Fruit fly (Drosophila melanogaster) whole organism, embryonic: ENCODE results near the gene Sidpn.

Source experiments
- B-H2 ChIP-seq: fragments of 200-800 bp; sonication (Bioruptor generic); optimal IDR thresholded peaks from 2 replicates; lab custom pipeline; 2018; ENCODE audit warnings: missing biosample characterization, mild to moderate bottlenecking, missing genetic modification characterization
- CG10959 ChIP-seq: fragments of 200-800 bp; sonication (Bioruptor generic); IDR thresholded peaks from 2 replicates; pipeline ENCODE4 v1.3.6; 2022; ENCODE audit warnings: missing biosample characterization, missing genetic modification characterization
- CG12236 ChIP-seq: fragments of 200-800 bp; sonication (Bioruptor generic); optimal IDR thresholded peaks from 2 replicates; lab custom pipeline; 2016; ENCODE audit warnings: missing biosample characterization, missing genetic modification characterization
- CG12659 ChIP-seq: fragments of 200-800 bp; sonication (Bioruptor generic); optimal IDR thresholded peaks from 3 replicates; lab custom pipeline; 2017; ENCODE audit warnings: mild to moderate bottlenecking, missing biosample characterization, missing genetic modification reagents, missing genetic modification characterization
- CG12769 ChIP-seq: fragments of 200-800 bp; sonication (Bioruptor generic); optimal IDR thresholded peaks from 2 replicates; lab custom pipeline; 2019; ENCODE audit warnings: missing biosample characterization, mild to moderate bottlenecking, missing genetic modification characterization, moderate library complexity
- CG13296 ChIP-seq: fragments of 200-800 bp; sonication (Bioruptor generic); optimal IDR thresholded peaks from 3 replicates; lab custom pipeline; 2018; ENCODE audit warnings: missing biosample characterization, mild to moderate bottlenecking, missing genetic modification characterization
- CG14050 ChIP-seq: fragments of 200-800 bp; sonication (Bioruptor generic); IDR thresholded peaks from 3 replicates; pipeline ENCODE4 v1.3.6; 2022; ENCODE audit warnings: missing biosample characterization, missing genetic modification characterization
- CG14710 ChIP-seq: fragments of 200-800 bp; sonication (Bioruptor generic); optimal IDR thresholded peaks from 3 replicates; lab custom pipeline; 2019; ENCODE audit warnings: missing biosample characterization, mild to moderate bottlenecking, missing genetic modification characterization, moderate library complexity
- CG15696 ChIP-seq: fragments of 200-800 bp; sonication (Bioruptor generic); optimal IDR thresholded peaks from 2 replicates; lab custom pipeline; 2019; ENCODE audit warnings: missing biosample characterization, mild to moderate bottlenecking, missing genetic modification characterization, moderate library complexity
- CG16815 ChIP-seq: fragments of 200-800 bp; sonication (Bioruptor generic); optimal IDR thresholded peaks from 3 replicates; lab custom pipeline; 2017; ENCODE audit warnings: missing biosample characterization, mild to moderate bottlenecking, missing genetic modification characterization
- CG17802 ChIP-seq: fragments of 200-800 bp; sonication (Bioruptor generic); optimal IDR thresholded peaks from 2 replicates; lab custom pipeline; 2018; ENCODE audit warnings: missing biosample characterization, mild to moderate bottlenecking, missing genetic modification characterization, moderate library complexity
- CG2678 ChIP-seq: fragments of 200-800 bp; sonication (Bioruptor generic); optimal IDR thresholded peaks from 3 replicates; lab custom pipeline; 2019; ENCODE audit warnings: missing biosample characterization, mild to moderate bottlenecking, missing genetic modification characterization, moderate library complexity
- CG3407 ChIP-seq: fragments of 200-800 bp; sonication (Bioruptor generic); optimal IDR thresholded peaks from 2 replicates; lab custom pipeline; 2018; ENCODE audit warnings: missing biosample characterization, mild to moderate bottlenecking, missing genetic modification characterization
- CG5245 ChIP-seq: fragments of 200-800 bp; sonication (Bioruptor generic); optimal IDR thresholded peaks from 3 replicates; lab custom pipeline; 2016; ENCODE audit warnings: missing biosample characterization, missing genetic modification characterization
- CG7271 ChIP-seq: fragments of 200-800 bp; sonication (Bioruptor generic); optimal IDR thresholded peaks from 2 replicates; lab custom pipeline; 2018; ENCODE audit warnings: missing biosample characterization, mild to moderate bottlenecking, missing genetic modification characterization, moderate library complexity
- CG8290 ChIP-seq, 3 experiments: fragments of 200-800 bp; sonication (Bioruptor generic); optimal IDR thresholded peaks; 2 replicates each; lab custom pipeline; 2016 to 2019; ENCODE audit warnings: missing biosample characterization in 3 of 3, missing genetic modification characterization in 3 of 3, mild to moderate bottlenecking in 2 of 3, moderate library complexity in 1 of 3
- CrebB ChIP-seq: fragments of 200-800 bp; sonication (Bioruptor generic); optimal IDR thresholded peaks from 3 replicates; lab custom pipeline; 2018; ENCODE audit warnings: missing biosample characterization, mild to moderate bottlenecking, missing genetic modification characterization
- Dll ChIP-seq: fragments of 200-800 bp; sonication (Bioruptor generic); IDR thresholded peaks from 4 replicates; pipeline ENCODE4 v1.3.6; 2022; ENCODE audit warnings: missing biosample characterization, missing genetic modification characterization; ENCODE audit not compliant: partially characterized antibody
- HHEX ChIP-seq: fragments of 200-800 bp; sonication (Bioruptor generic); optimal IDR thresholded peaks from 3 replicates; lab custom pipeline; 2017; ENCODE audit warnings: missing biosample characterization, mild to moderate bottlenecking, missing genetic modification characterization, missing genetic modification reagents
- HLH3B ChIP-seq: fragments of 200-800 bp; sonication (Bioruptor generic); IDR thresholded peaks from 2 replicates; pipeline ENCODE4 v1.3.6; 2022; ENCODE audit warnings: missing biosample characterization, missing genetic modification characterization
- Hand ChIP-seq: fragments of 200-800 bp; sonication (Bioruptor generic); optimal IDR thresholded peaks from 2 replicates; lab custom pipeline; 2017; ENCODE audit warnings: mild to moderate bottlenecking, missing biosample characterization, missing genetic modification reagents, missing genetic modification characterization
- Meics ChIP-seq: fragments of 200-800 bp; sonication (Bioruptor generic); optimal IDR thresholded peaks from 2 replicates; lab custom pipeline; 2017; ENCODE audit warnings: missing biosample characterization, mild to moderate bottlenecking, missing genetic modification characterization
- Oli ChIP-seq: fragments of 200-800 bp; sonication (Bioruptor generic); optimal IDR thresholded peaks from 2 replicates; lab custom pipeline; 2018; ENCODE audit warnings: missing biosample characterization, mild to moderate bottlenecking, missing genetic modification characterization, moderate library complexity
- Ravus ChIP-seq: fragments of 200-800 bp; sonication (Bioruptor generic); IDR thresholded peaks from 2 replicates; pipeline ENCODE4 v1.3.6; 2022; ENCODE audit warnings: missing biosample characterization, missing genetic modification characterization
- Six4 ChIP-seq: fragments of 200-800 bp; sonication (Bioruptor generic); optimal IDR thresholded peaks from 2 replicates; lab custom pipeline; 2016; ENCODE audit warnings: missing biosample characterization, missing genetic modification characterization
- Ssrp ChIP-seq: fragments of 200-800 bp; sonication (Bioruptor generic); optimal IDR thresholded peaks from 2 replicates; lab custom pipeline; 2018; ENCODE audit warnings: missing biosample characterization, mild to moderate bottlenecking, missing genetic modification characterization, moderate library complexity
- Trl ChIP-seq, 3 experiments: fragments of >200 bp in 2 of 3; fragments of 200-800 bp in 1 of 3; sonication (Bioruptor generic) in 1 of 3; optimal IDR thresholded peaks; 2 replicates in 1 of 3; 3 replicates in 2 of 3; lab custom pipeline; 2016 to 2017; ENCODE audit warnings: missing biosample characterization in 1 of 3, missing genetic modification characterization in 1 of 3
- Vsx1 ChIP-seq: fragments of 200-800 bp; sonication (Bioruptor generic); optimal IDR thresholded peaks from 2 replicates; lab custom pipeline; 2017; ENCODE audit warnings: missing biosample characterization, mild to moderate bottlenecking, missing genetic modification characterization, missing genetic modification reagents
- ase ChIP-seq: fragments of 200-800 bp; sonication (Bioruptor generic); IDR thresholded peaks from 3 replicates; pipeline ENCODE4 v1.3.6; 2022; ENCODE audit warnings: missing biosample characterization, missing genetic modification characterization
- bigmax ChIP-seq: fragments of 200-800 bp; sonication (Bioruptor generic); optimal IDR thresholded peaks from 2 replicates; lab custom pipeline; 2018; ENCODE audit warnings: missing biosample characterization, mild to moderate bottlenecking, missing genetic modification characterization
- bowl ChIP-seq: fragments of 200-800 bp; sonication (Bioruptor generic); IDR thresholded peaks from 2 replicates; pipeline ENCODE4 v1.3.6; 2022; ENCODE audit warnings: missing biosample characterization, missing genetic modification characterization
- dimm ChIP-seq: fragments of 200-800 bp; sonication (Bioruptor generic); IDR thresholded peaks from 2 replicates; pipeline ENCODE4 v1.3.6; 2022; ENCODE audit warnings: missing biosample characterization, missing genetic modification characterization
- ken ChIP-seq: fragments of 200-800 bp; sonication (Bioruptor generic); IDR thresholded peaks from 3 replicates; pipeline ENCODE4 v1.3.6; 2022; ENCODE audit warnings: missing biosample characterization, missing genetic modification characterization
- luna ChIP-seq: fragments of 200-800 bp; sonication (Bioruptor generic); optimal IDR thresholded peaks from 2 replicates; lab custom pipeline; 2016; ENCODE audit warnings: missing biosample characterization, missing genetic modification characterization
- nmo ChIP-seq: fragments of 200-800 bp; sonication (Bioruptor generic); optimal IDR thresholded peaks from 2 replicates; lab custom pipeline; 2018; ENCODE audit warnings: missing biosample characterization, mild to moderate bottlenecking, missing genetic modification characterization, moderate library complexity
- nom ChIP-seq: fragments of 200-800 bp; sonication (Bioruptor generic); optimal IDR thresholded peaks from 2 replicates; lab custom pipeline; 2017; ENCODE audit warnings: missing biosample characterization, missing genetic modification characterization, mild to moderate bottlenecking, moderate library complexity, missing genetic modification reagents
- odd ChIP-seq: fragments of 200-800 bp; sonication (Bioruptor generic); optimal IDR thresholded peaks from 2 replicates; lab custom pipeline; 2017; ENCODE audit warnings: missing biosample characterization, mild to moderate bottlenecking, missing genetic modification characterization
- pan ChIP-seq, 4 experiments: fragments of >200 bp in 3 of 4; fragments of 200-800 bp in 1 of 4; sonication (Bioruptor generic) in 1 of 4; optimal IDR thresholded peaks in 3 of 4; IDR thresholded peaks in 1 of 4; 2 replicates each; pipeline versions ENCODE4 v1.3.6 to Lab custom; 2017 to 2022; ENCODE audit warnings: missing biosample characterization in 2 of 4, missing genetic modification characterization in 2 of 4, mixed read lengths in 1 of 4
- pb ChIP-seq: fragments of 200-800 bp; sonication (Bioruptor generic); optimal IDR thresholded peaks from 3 replicates; lab custom pipeline; 2016; ENCODE audit warnings: missing biosample characterization, missing genetic modification characterization
- pros ChIP-seq: fragments of 200-800 bp; sonication (Bioruptor generic); optimal IDR thresholded peaks from 3 replicates; lab custom pipeline; 2019; ENCODE audit warnings: missing biosample characterization, mild to moderate bottlenecking, missing genetic modification characterization, moderate library complexity
- repo ChIP-seq: fragments of 200-800 bp; sonication (Bioruptor generic); optimal IDR thresholded peaks from 2 replicates; lab custom pipeline; 2016; ENCODE audit warnings: missing biosample characterization, missing genetic modification characterization
- run ChIP-seq: fragments of 200-800 bp; sonication (Bioruptor generic); optimal IDR thresholded peaks from 3 replicates; lab custom pipeline; 2018; ENCODE audit warnings: missing biosample characterization, mild to moderate bottlenecking, missing genetic modification characterization
- sim ChIP-seq: fragments of 200-800 bp; sonication (Bioruptor generic); IDR thresholded peaks from 2 replicates; pipeline ENCODE4 v1.3.6; 2022; ENCODE audit warnings: missing biosample characterization, missing genetic modification characterization
- trh ChIP-seq: fragments of 200-800 bp; sonication (Bioruptor generic); optimal IDR thresholded peaks from 2 replicates; lab custom pipeline; 2016; ENCODE audit warnings: missing biosample characterization, missing genetic modification characterization
- twi ChIP-seq: fragments of 200-800 bp; optimal IDR thresholded peaks from 2 replicates; lab custom pipeline; 2019; ENCODE audit warnings: missing biosample characterization, mild to moderate bottlenecking, missing genetic modification characterization, moderate library complexity
- zen2 ChIP-seq: fragments of 200-800 bp; sonication (Bioruptor generic); IDR thresholded peaks from 3 replicates; pipeline ENCODE4 v1.3.6; 2022; ENCODE audit warnings: missing biosample characterization, missing genetic modification characterization; ENCODE audit not compliant: partially characterized antibody

The Sidpn gene

DNA sequence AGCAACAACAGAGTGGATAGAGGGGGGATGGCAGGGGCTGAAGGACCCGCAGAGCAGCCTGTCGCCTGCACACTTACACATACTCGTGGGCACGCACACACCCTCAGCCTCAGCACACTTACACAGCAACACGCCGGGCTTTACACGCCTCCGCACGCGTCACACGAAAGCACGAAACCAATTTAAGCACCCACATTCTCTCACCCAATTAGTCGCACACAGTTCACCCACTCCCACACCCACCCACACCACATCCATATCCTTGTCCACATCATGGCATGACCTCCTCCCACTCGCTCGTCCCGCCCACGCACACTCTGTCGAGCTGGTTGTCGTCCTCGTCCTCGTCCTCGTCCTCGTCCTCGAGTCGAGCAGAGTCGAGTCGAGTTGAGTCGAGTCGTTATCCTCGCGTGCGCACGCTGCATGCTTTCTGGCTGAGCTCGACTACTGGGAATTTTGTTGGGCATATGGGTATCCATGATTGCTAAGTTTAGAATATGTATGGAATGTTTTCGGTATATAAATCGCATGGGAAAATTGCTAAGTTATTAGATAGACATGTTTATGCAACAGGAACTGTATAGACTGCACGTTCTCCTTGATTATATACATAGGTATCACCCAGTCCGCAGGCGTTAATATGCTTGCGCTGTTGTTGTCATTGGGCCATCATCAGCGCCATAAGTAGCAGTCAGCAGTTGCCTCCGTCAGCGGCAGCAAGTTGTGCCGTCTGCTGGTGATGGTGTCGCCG, 15.4 kb upstream of the Sidpn start (continued):
- no peak for TF ChIP-seq trh (GFP tag; lab: Kevin White, UChicago)
- TF ChIP-seq twi, result peak; percentile 43
- peak; percentile 82 for TF ChIP-seq nmo
- peak; percentile 27 for TF ChIP-seq CG17802 (tag; lab: Kevin White, UChicago)
- peak; percentile 21 for TF ChIP-seq Vsx1
- 0 out of 3 replicates have a peak, but pooled peaks have one; percentile 23 for TF ChIP-seq zen2 (GFP tag; lab: Robert Waterston, UW)
- TF ChIP-seq sim (GFP tag; lab: Robert Waterston, UW), result peak; percentile 58; the same call in 1 of the 2 replicates
- TF ChIP-seq Dll (GFP tag; lab: Robert Waterston, UW), result no peak
- peak; percentile 76 for TF ChIP-seq CG14050 (GFP tag; lab: Robert Waterston, UW)
- TF ChIP-seq repo, result peak; percentile 57
- TF ChIP-seq HLH3B (GFP tag; lab: Robert Waterston, UW), result peak; percentile 83
- peak; percentile 77 for TF ChIP-seq pb (GFP tag; lab: Kevin White, UChicago)
- peak; percentile 86 for TF ChIP-seq Meics
- TF ChIP-seq B-H2 (GFP tag; lab: Kevin White, UChicago), result no peak
- TF ChIP-seq ken (GFP tag; lab: Robert Waterston, UW), result peak; percentile 86
- peak; percentile 63 for TF ChIP-seq CG5245 (GFP tag; lab: Kevin White, UChicago)
- TF ChIP-seq pros, result no peak
- TF ChIP-seq CG16815 (GFP tag; lab: Kevin White, UChicago), result peak; percentile 66
- peak; percentile 95 for TF ChIP-seq CG12769 (tag; lab: Kevin White, UChicago)
- peak; percentile 73 for TF ChIP-seq Ssrp (tag; lab: Kevin White, UChicago)
- TF ChIP-seq CG7271 (tag; lab: Kevin White, UChicago), result no peak
- 0 out of 2 replicates have a peak, but pooled peaks have one; percentile 8 for TF ChIP-seq dimm (GFP tag; lab: Robert Waterston, UW)
- peak; percentile 63; the same call in 1 of the 2 replicates for TF ChIP-seq bowl (GFP tag; lab: Robert Waterston, UW)
- TF ChIP-seq CG8290 (GFP tag; optimal IDR thresholded peaks at IDR 0.05; lab: Kevin White, UChicago), result no peak
- TF ChIP-seq CG8290 (tag; optimal IDR thresholded peaks at IDR 0.05; lab: Kevin White, UChicago), result peak in 1 of 2 experiments; percentile 93
- TF ChIP-seq Trl (optimal IDR thresholded peaks at IDR 0.05; lab: Kevin White, UChicago), result no peak
- peak; percentile 77 for TF ChIP-seq Trl (GFP tag; optimal IDR thresholded peaks at IDR 0.05; lab: Kevin White, UChicago)
- TF ChIP-seq Hand (GFP tag; lab: Kevin White, UChicago), result peak; percentile 88
- TF ChIP-seq ase (GFP tag; lab: Robert Waterston, UW), result peak; percentile 80
- TF ChIP-seq run (tag; lab: Kevin White, UChicago), result peak; percentile 33
- TF ChIP-seq CG14710 (tag; lab: Kevin White, UChicago), result peak; percentile 51
- peak; percentile 81 for TF ChIP-seq HHEX
- TF ChIP-seq bigmax (GFP tag; lab: Kevin White, UChicago), result no peak
- TF ChIP-seq Ravus, result peak; percentile 47
- TF ChIP-seq Six4 (GFP tag; lab: Kevin White, UChicago), result peak; percentile 47
- peak; percentile 73 for TF ChIP-seq CrebB (tag; lab: Kevin White, UChicago)
- TF ChIP-seq CG13296 (GFP tag; lab: Kevin White, UChicago), result peak; percentile 69
- peak; percentile 84 for TF ChIP-seq Oli
- TF ChIP-seq CG3407, result peak; percentile 43
- TF ChIP-seq luna (GFP tag; lab: Kevin White, UChicago), result peak; percentile 55
- no peak for TF ChIP-seq pan (optimal IDR thresholded peaks at IDR 0.05; lab: Kevin White, UChicago)
- peak in 1 of 2 experiments; percentile 89 for TF ChIP-seq pan (GFP tag; optimal IDR thresholded peaks at IDR 0.05 in 1 of 2, IDR thresholded peaks at IDR 0.05 in 1 of 2)
- TF ChIP-seq CG15696 (tag; lab: Kevin White, UChicago), result no peak
- no peak for TF ChIP-seq nom (GFP tag; lab: Kevin White, UChicago)
- TF ChIP-seq CG12659 (GFP tag; lab: Kevin White, UChicago), result peak; percentile 83
- TF ChIP-seq CG10959 (GFP tag; lab: Robert Waterston, UW), result no peak
- TF ChIP-seq odd, result peak; percentile 69
- TF ChIP-seq CG12236, result peak; percentile 25
- TF ChIP-seq CG2678, result peak; percentile 90
